Fruit fly (Drosophila melanogaster): Measurements from ENCODE around the gene ATPsynG.

ATPsynG gene

DNA sequence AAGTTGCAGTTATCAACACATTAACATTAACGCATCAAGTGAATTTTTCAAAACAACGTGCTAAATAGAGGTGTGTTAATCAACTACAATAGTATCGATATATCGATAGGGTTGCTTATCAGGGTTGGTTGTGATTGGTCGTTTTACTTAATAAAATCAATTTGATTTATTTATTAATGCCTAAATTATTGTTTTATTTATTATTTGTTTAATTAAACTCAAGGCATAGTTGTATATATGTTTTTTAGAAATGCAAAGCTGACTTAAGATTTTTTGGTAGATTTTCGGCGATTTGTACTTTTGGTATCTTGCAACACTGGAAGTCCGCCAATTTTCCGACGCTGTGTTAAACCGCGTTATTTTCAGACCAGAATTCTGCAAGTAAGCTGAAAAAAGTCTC lies 34.8 kb upstream of the ATPsynG start, which contains the start of the genes Art8 and dUTPase (continued):
- TF ChIP-seq topi (GFP tag; optimal IDR thresholded peaks at IDR 0.05), result peak; percentile 46
- TF ChIP-seq CG4318 (GFP tag; optimal IDR thresholded peaks at IDR 0.05), result no peak
- peak; percentile 40; the same call in 1 of the 3 replicates for TF ChIP-seq eg (GFP tag; IDR thresholded peaks at IDR 0.05)
- TF ChIP-seq CG7368 (GFP tag; optimal IDR thresholded peaks at IDR 0.05), result no peak
- TF ChIP-seq Lpt (GFP tag; optimal IDR thresholded peaks at IDR 0.05), result peak; percentile 12
- no peak for TF ChIP-seq vri (GFP tag; optimal IDR thresholded peaks at IDR 0.05)
- no peak for TF ChIP-seq CG16779 (tag; optimal IDR thresholded peaks at IDR 0.05)
- peak; percentile 52 for TF ChIP-seq dsx (GFP tag; optimal IDR thresholded peaks at IDR 0.05; ENCODE audit: poor library complexity, severe bottlenecking)
- peak; percentile 31 for TF ChIP-seq Sox14 (GFP tag; optimal IDR thresholded peaks at IDR 0.05)
- no peak for TF ChIP-seq CG6276 (GFP tag; optimal IDR thresholded peaks at IDR 0.05)
- TF ChIP-seq Hr39 (GFP tag; optimal IDR thresholded peaks at IDR 0.05), result no peak
- TF ChIP-seq CG31627 (GFP tag; optimal IDR thresholded peaks at IDR 0.05), result peak; percentile 44
- peak; percentile 51 for TF ChIP-seq CG6792 (GFP tag; optimal IDR thresholded peaks at IDR 0.05)
- TF ChIP-seq svp (GFP tag), result no peak
- peak; percentile 60 for TF ChIP-seq achi (GFP tag; optimal IDR thresholded peaks at IDR 0.05)
- TF ChIP-seq fd85E (GFP tag; optimal IDR thresholded peaks at IDR 0.05), result no peak
- no peak for TF ChIP-seq Eip75B (GFP tag; optimal IDR thresholded peaks at IDR 0.05)
- TF ChIP-seq CG3032 (tag; optimal IDR thresholded peaks at IDR 0.05), result peak; percentile 63
- TF ChIP-seq Hr38 (GFP tag; optimal IDR thresholded peaks at IDR 0.05), result no peak
- peak; percentile 35 for TF ChIP-seq Sox15 (GFP tag; optimal IDR thresholded peaks at IDR 0.05)
- no peak for TF ChIP-seq fkh (GFP tag; optimal IDR thresholded peaks at IDR 0.05)
- 0 out of 3 replicates have a peak, but pooled peaks have one; percentile 29 for TF ChIP-seq CG8119 (GFP tag; IDR thresholded peaks at IDR 0.05)
- no peak for TF ChIP-seq CG32006 (GFP tag; optimal IDR thresholded peaks at IDR 0.05)
- no peak for TF ChIP-seq CG9139 (GFP tag; optimal IDR thresholded peaks at IDR 0.05)
- peak; percentile 62 for TF ChIP-seq CG3919 (GFP tag; optimal IDR thresholded peaks at IDR 0.05)
- TF ChIP-seq salr (GFP tag; optimal IDR thresholded peaks at IDR 0.05), result no peak
- TF ChIP-seq CG11762 (GFP tag; optimal IDR thresholded peaks at IDR 0.05; ENCODE audit: insufficient read depth), result peak; percentile 39
- TF ChIP-seq net (GFP tag; optimal IDR thresholded peaks at IDR 0.05), result no peak

DNA sequence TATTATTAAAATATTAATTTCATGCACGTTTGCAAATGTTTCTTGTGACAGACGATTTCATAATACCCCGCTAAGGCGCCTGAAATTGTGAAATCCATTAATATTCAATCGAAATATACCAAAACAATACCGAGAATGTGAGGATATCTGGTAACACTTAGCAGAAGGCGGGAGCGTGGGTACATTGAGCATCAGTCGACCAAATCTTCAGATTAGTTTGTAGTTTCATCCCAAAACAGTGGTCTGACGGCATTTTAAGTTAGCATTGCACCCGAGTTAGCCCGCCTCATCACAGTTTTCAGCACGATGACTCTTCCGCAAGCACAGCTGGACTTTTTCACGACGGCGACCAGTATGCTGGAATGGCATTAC lies 28.5 kb upstream of the ATPsynG start, which contains the start of gene Nup154:
Nup154 (plus strand) TSS at position 147 of the 372 bp plus-strand sequence.
- no peak for TF ChIP-seq CG3032 (tag; optimal IDR thresholded peaks at IDR 0.05)
- peak; percentile 23 for TF ChIP-seq CG6854 (GFP tag; optimal IDR thresholded peaks at IDR 0.05)

DNA sequence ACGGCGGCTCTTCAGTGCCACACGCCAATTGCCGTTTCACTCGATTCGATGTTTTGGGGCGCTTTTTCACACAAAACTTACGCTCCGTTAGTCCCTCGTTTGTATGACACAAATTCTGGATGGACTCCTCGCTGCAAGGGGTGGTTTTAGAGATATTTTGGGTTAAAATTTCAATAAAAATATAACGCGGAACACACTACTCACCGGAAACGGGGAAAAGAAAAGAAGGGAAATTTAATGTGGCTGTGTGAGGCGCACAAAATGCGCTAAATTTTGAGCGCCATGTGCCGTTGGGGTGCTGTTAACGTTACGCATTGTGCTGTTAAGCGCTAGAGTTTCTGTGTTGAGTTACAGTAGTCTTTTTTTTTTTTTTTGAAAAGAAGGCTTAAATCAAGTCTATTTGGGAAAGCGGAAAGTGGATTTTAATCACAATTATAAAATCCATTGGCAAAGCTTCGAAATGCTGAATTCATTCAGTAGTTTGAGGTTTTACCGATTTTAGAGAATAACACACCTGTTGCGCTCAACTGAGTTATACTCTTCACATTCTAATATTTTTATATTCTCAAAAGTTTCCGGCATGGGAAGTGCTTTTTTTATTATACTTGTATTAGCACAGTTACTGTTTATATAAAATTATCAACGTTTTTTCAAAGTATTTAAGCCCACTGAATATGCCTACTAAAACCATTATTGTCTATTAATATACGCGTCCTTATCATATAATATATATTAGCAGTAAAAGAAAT lies 27.9 kb upstream of the ATPsynG start, which contains the start of gene RpL9:
RpL9 (minus strand) TSS at position 265 of the 749 bp plus-strand sequence.
- TF ChIP-seq Hr38 (GFP tag; optimal IDR thresholded peaks at IDR 0.05) (no peak), net (GFP tag; optimal IDR thresholded peaks at IDR 0.05) (no peak), Hr39 (GFP tag; optimal IDR thresholded peaks at IDR 0.05) (no peak), fd85E (GFP tag; optimal IDR thresholded peaks at IDR 0.05) (peak; percentile 17), Blimp-1 (GFP tag; optimal IDR thresholded peaks at IDR 0.05) (peak; percentile 34), CG3032 (tag; optimal IDR thresholded peaks at IDR 0.05) (peak; percentile 35), pdm3 (GFP tag; optimal IDR thresholded peaks at IDR 0.05) (no peak), CG15336 (GFP tag; IDR thresholded peaks at IDR 0.05) (no peak), Eip78C (GFP tag) (peak; percentile 92), CG31627 (GFP tag; optimal IDR thresholded peaks at IDR 0.05) (peak; percentile 34), topi (GFP tag; optimal IDR thresholded peaks at IDR 0.05) (peak; percentile 71), vri (GFP tag; optimal IDR thresholded peaks at IDR 0.05) (no peak), CG7368 (GFP tag; optimal IDR thresholded peaks at IDR 0.05) (peak; percentile 63), CG6854 (GFP tag; optimal IDR thresholded peaks at IDR 0.05) (peak; percentile 95), CG11294 (GFP tag; IDR thresholded peaks at IDR 0.05) (no peak), CG10669 (GFP tag; optimal IDR thresholded peaks at IDR 0.05) (no peak), CG6808 (GFP tag; optimal IDR thresholded peaks at IDR 0.05) (no peak), esn (GFP tag; optimal IDR thresholded peaks at IDR 0.05) (peak; percentile 72), CG1621 (tag; optimal IDR thresholded peaks at IDR 0.05) (no peak), Sox102F (GFP tag; optimal IDR thresholded peaks at IDR 0.05) (peak; percentile 75), Sox14 (GFP tag; optimal IDR thresholded peaks at IDR 0.05) (no peak), svp (GFP tag) (no peak), fd59A (GFP tag; optimal IDR thresholded peaks at IDR 0.05) (peak; percentile 39), salr (GFP tag; optimal IDR thresholded peaks at IDR 0.05) (no peak), Smox (GFP tag; optimal IDR thresholded peaks at IDR 0.05) (no peak), Eip75B (GFP tag; optimal IDR thresholded peaks at IDR 0.05) (no peak), fkh (GFP tag; optimal IDR thresholded peaks at IDR 0.05) (no peak), eg (GFP tag; IDR thresholded peaks at IDR 0.05) (no peak), CG3919 (GFP tag; optimal IDR thresholded peaks at IDR 0.05) (no peak), acj6 (GFP tag; optimal IDR thresholded peaks at IDR 0.05) (peak; percentile 59), OdsH (GFP tag; optimal IDR thresholded peaks at IDR 0.05) (peak; percentile 60), achi (GFP tag; optimal IDR thresholded peaks at IDR 0.05) (no peak), CG32006 (GFP tag; optimal IDR thresholded peaks at IDR 0.05) (no peak), Ets96B (tag; optimal IDR thresholded peaks at IDR 0.05) (no peak)

Measured in whole organism, prepupa.